Worm (Caenorhabditis elegans) whole organism, L4 larva: ENCODE data around the gene rps-0.

Experiments
- ama-1 ChIP-seq: fragments of 150-350 bp; optimal IDR thresholded peaks from 2 replicates; lab custom pipeline; 2014; ENCODE audit warnings: inconsistent platforms, mixed read lengths
- fkh-10 ChIP-seq: fragments of 150-350 bp; optimal IDR thresholded peaks from 2 replicates; lab custom pipeline; 2014; ENCODE audit warnings: missing biosample characterization, missing genetic modification reagents, missing genetic modification characterization
- mes-2 ChIP-seq: sonication (generic microtip); optimal IDR thresholded peaks from 2 replicates; lab custom pipeline; 2016; ENCODE audit warnings: missing genotype, mild to moderate bottlenecking, missing genetic modification characterization, missing compliant biosample characterization; ENCODE audit not compliant: poor library complexity, severe bottlenecking
- nhr-25 ChIP-seq: sonication (generic microtip); optimal IDR thresholded peaks from 2 replicates; lab custom pipeline; 2017; ENCODE audit warnings: missing genetic modification characterization, mild to moderate bottlenecking, missing compliant biosample characterization, antibody characterized with exemption, moderate library complexity, borderline replicate concordance; ENCODE audit not compliant: insufficient read depth
- nhr-77 ChIP-seq: fragments of 150-350 bp; optimal IDR thresholded peaks from 2 replicates; lab custom pipeline; 2014; ENCODE audit warnings: missing biosample characterization, missing genetic modification characterization
- skn-1 ChIP-seq: fragments of 150-350 bp; optimal IDR thresholded peaks from 2 replicates; lab custom pipeline; 2014; ENCODE audit warnings: missing biosample characterization, missing genetic modification characterization
- unc-39 ChIP-seq: sonication (generic microtip); optimal IDR thresholded peaks from 2 replicates; lab custom pipeline; 2017; ENCODE audit warnings: missing biosample characterization, missing genetic modification characterization
- unc-62 ChIP-seq, 3 experiments: fragments of 150-350 bp in 1 of 3; sonication (generic microtip); optimal IDR thresholded peaks in 2 of 3; peaks in 1 of 3; 1 replicate in 1 of 3; 2 replicates in 2 of 3; lab custom pipeline; 2014 to 2017; ENCODE audit warnings: missing biosample characterization in 3 of 3, missing genetic modification characterization in 3 of 3, missing genetic modification reagents in 3 of 3, missing genotype in 1 of 3
- ztf-11 ChIP-seq: fragments of 150-350 bp; optimal IDR thresholded peaks from 2 replicates; lab custom pipeline; 2014; ENCODE audit warnings: missing biosample characterization, missing genetic modification characterization

ce11 chrIII:4779855-4780254 lies 26.0 kb upstream of the rps-0 start, which contains the start of gene B0393.9:
- TF ChIP-seq fkh-10 (no peak), mes-2 (tag; lab: Kevin White, UChicago) (no peak), unc-62 (GFP tag; optimal IDR thresholded peaks at IDR 0.05 in 1 of 2; lab: Kevin White, UChicago) (no peak), unc-62 (tag; optimal IDR thresholded peaks at IDR 0.05; lab: Kevin White, UChicago) (no peak), ama-1 (lab: Kevin White, UChicago) (no peak), skn-1 (no peak), nhr-25 (tag; lab: Kevin White, UChicago) (no peak), nhr-77 (tag; lab: Kevin White, UChicago) (no peak), ztf-11 (no peak), unc-39 (no peak)
